Fruit fly (Drosophila melanogaster) whole organism, embryonic: ENCODE measurements around the gene CG1998.

Experiments used
- Bdp1 ChIP-seq: fragments of 200-800 bp; sonication (Bioruptor generic); optimal IDR thresholded peaks from 3 replicates; lab custom pipeline; 2016; ENCODE audit warnings: missing biosample characterization, missing genetic modification characterization
- CG1024 ChIP-seq: fragments of 200-800 bp; sonication (Bioruptor generic); IDR thresholded peaks from 2 replicates; pipeline ENCODE4 v1.3.6; 2022; ENCODE audit warnings: missing biosample characterization, missing genetic modification characterization
- CG10543 ChIP-seq: fragments of 200-800 bp; sonication (Bioruptor generic); optimal IDR thresholded peaks from 3 replicates; lab custom pipeline; 2017; ENCODE audit warnings: missing biosample characterization, mild to moderate bottlenecking, missing genetic modification characterization, moderate library complexity
- CG10959 ChIP-seq: fragments of 200-800 bp; sonication (Bioruptor generic); IDR thresholded peaks from 2 replicates; pipeline ENCODE4 v1.3.6; 2022; ENCODE audit warnings: missing biosample characterization, missing genetic modification characterization
- CG11504 ChIP-seq: fragments of 200-800 bp; sonication (Bioruptor generic); optimal IDR thresholded peaks from 3 replicates; lab custom pipeline; 2019; ENCODE audit warnings: missing biosample characterization, mild to moderate bottlenecking, missing genetic modification characterization, moderate library complexity
- CG11696 ChIP-seq: fragments of 200-800 bp; sonication (Bioruptor generic); IDR thresholded peaks from 2 replicates; pipeline ENCODE4 v1.3.6; 2022; ENCODE audit warnings: missing biosample characterization, missing genetic modification characterization
- CG13123 ChIP-seq: fragments of 200-800 bp; sonication (Bioruptor generic); optimal IDR thresholded peaks from 2 replicates; lab custom pipeline; 2016; ENCODE audit warnings: missing biosample characterization, missing genetic modification characterization
- CG14710 ChIP-seq: fragments of 200-800 bp; sonication (Bioruptor generic); optimal IDR thresholded peaks from 3 replicates; lab custom pipeline; 2019; ENCODE audit warnings: missing biosample characterization, mild to moderate bottlenecking, missing genetic modification characterization, moderate library complexity
- CG15269 ChIP-seq: fragments of 200-800 bp; sonication (Bioruptor generic); optimal IDR thresholded peaks from 2 replicates; lab custom pipeline; 2018; ENCODE audit warnings: missing biosample characterization, mild to moderate bottlenecking, missing genetic modification characterization, moderate library complexity
- CG15479 ChIP-seq: fragments of 200-800 bp; sonication (Bioruptor generic); optimal IDR thresholded peaks from 3 replicates; lab custom pipeline; 2019; ENCODE audit warnings: missing biosample characterization, mild to moderate bottlenecking, missing genetic modification characterization, moderate library complexity
- CG15514 ChIP-seq: fragments of 200-800 bp; sonication (Bioruptor generic); optimal IDR thresholded peaks from 3 replicates; lab custom pipeline; 2017; ENCODE audit warnings: missing biosample characterization, missing genetic modification characterization, mild to moderate bottlenecking, moderate library complexity, missing genetic modification reagents
- CG17186 ChIP-seq: fragments of 200-800 bp; sonication (Bioruptor generic); optimal IDR thresholded peaks from 3 replicates; lab custom pipeline; 2017; ENCODE audit warnings: missing biosample characterization, missing genetic modification reagents, missing genetic modification characterization
- CG2116 ChIP-seq: fragments of 200-800 bp; sonication (Bioruptor generic); optimal IDR thresholded peaks from 3 replicates; lab custom pipeline; 2018; ENCODE audit warnings: missing biosample characterization, mild to moderate bottlenecking, missing genetic modification characterization
- CG2889 ChIP-seq: fragments of 200-800 bp; sonication (Bioruptor generic); IDR thresholded peaks from 3 replicates; pipeline ENCODE4 v1.3.6; 2022; ENCODE audit warnings: missing biosample characterization, missing genetic modification characterization
- CG30403 ChIP-seq: fragments of 200-800 bp; sonication (Bioruptor generic); optimal IDR thresholded peaks from 3 replicates; lab custom pipeline; 2016; ENCODE audit warnings: missing biosample characterization, missing genetic modification characterization
- CG32767 ChIP-seq: fragments of 200-800 bp; sonication (Bioruptor generic); IDR thresholded peaks from 2 replicates; pipeline ENCODE4 v1.3.6; 2022; ENCODE audit warnings: missing biosample characterization, missing genetic modification characterization
- CG3407 ChIP-seq: fragments of 200-800 bp; sonication (Bioruptor generic); optimal IDR thresholded peaks from 2 replicates; lab custom pipeline; 2018; ENCODE audit warnings: missing biosample characterization, mild to moderate bottlenecking, missing genetic modification characterization
- CG6765 ChIP-seq: fragments of 200-800 bp; sonication (Bioruptor generic); optimal IDR thresholded peaks from 3 replicates; lab custom pipeline; 2017; ENCODE audit warnings: missing biosample characterization, mild to moderate bottlenecking, missing genetic modification characterization
- CG7357 ChIP-seq: fragments of 200-800 bp; sonication (Bioruptor generic); IDR thresholded peaks from 3 replicates; pipeline ENCODE4 v1.3.6; 2022; ENCODE audit warnings: missing biosample characterization, missing genetic modification characterization
- CG8359 ChIP-seq: fragments of 200-800 bp; sonication (Bioruptor generic); optimal IDR thresholded peaks from 2 replicates; lab custom pipeline; 2017; ENCODE audit warnings: missing biosample characterization, mild to moderate bottlenecking, missing genetic modification characterization, borderline replicate concordance
- Drgx ChIP-seq: fragments of 200-800 bp; sonication (Bioruptor generic); IDR thresholded peaks from 2 replicates; pipeline ENCODE4 v1.3.6; 2022; ENCODE audit warnings: missing biosample characterization, missing genetic modification characterization
- Hey ChIP-seq: fragments of 200-800 bp; sonication (Bioruptor generic); optimal IDR thresholded peaks from 3 replicates; lab custom pipeline; 2018; ENCODE audit warnings: missing biosample characterization, mild to moderate bottlenecking, missing genetic modification characterization
- Mes4 ChIP-seq: fragments of 200-800 bp; sonication (Bioruptor generic); optimal IDR thresholded peaks from 2 replicates; lab custom pipeline; 2016; ENCODE audit warnings: missing biosample characterization, missing genetic modification characterization
- Myb ChIP-seq: fragments of 200-800 bp; sonication (Bioruptor generic); optimal IDR thresholded peaks from 2 replicates; lab custom pipeline; 2016; ENCODE audit warnings: missing biosample characterization, missing genetic modification characterization
- NfI ChIP-seq: fragments of 200-800 bp; sonication (Bioruptor generic); optimal IDR thresholded peaks from 3 replicates; lab custom pipeline; 2018; ENCODE audit warnings: missing biosample characterization, mild to moderate bottlenecking, missing genetic modification characterization, moderate library complexity
- Vsx1 ChIP-seq: fragments of 200-800 bp; sonication (Bioruptor generic); optimal IDR thresholded peaks from 2 replicates; lab custom pipeline; 2017; ENCODE audit warnings: missing biosample characterization, mild to moderate bottlenecking, missing genetic modification characterization, missing genetic modification reagents
- Xbp1 ChIP-seq: fragments of 200-800 bp; sonication (Bioruptor generic); optimal IDR thresholded peaks from 3 replicates; lab custom pipeline; 2016; ENCODE audit warnings: missing biosample characterization, mild to moderate bottlenecking, missing genetic modification characterization
- YL-1 ChIP-seq: fragments of 200-800 bp; sonication (Bioruptor generic); optimal IDR thresholded peaks from 3 replicates; lab custom pipeline; 2017; ENCODE audit warnings: missing biosample characterization, mild to moderate bottlenecking, missing genetic modification characterization
- ase ChIP-seq: fragments of 200-800 bp; sonication (Bioruptor generic); IDR thresholded peaks from 3 replicates; pipeline ENCODE4 v1.3.6; 2022; ENCODE audit warnings: missing biosample characterization, missing genetic modification characterization
- az2 ChIP-seq: fragments of 200-800 bp; sonication (Bioruptor generic); optimal IDR thresholded peaks from 3 replicates; lab custom pipeline; 2016; ENCODE audit warnings: missing biosample characterization, missing genetic modification characterization
- bab2 ChIP-seq: fragments of 200-800 bp; sonication (Bioruptor generic); optimal IDR thresholded peaks from 2 replicates; lab custom pipeline; 2016; ENCODE audit warnings: missing biosample characterization, missing genetic modification characterization
- caup ChIP-seq: fragments of 200-800 bp; sonication (Bioruptor generic); optimal IDR thresholded peaks from 3 replicates; lab custom pipeline; 2017; ENCODE audit warnings: missing biosample characterization, mild to moderate bottlenecking, missing genetic modification characterization, moderate library complexity; ENCODE audit not compliant: severe bottlenecking
- crp ChIP-seq, 2 experiments: fragments of 200-800 bp; sonication (Bioruptor generic); optimal IDR thresholded peaks; 2 replicates in 1 of 2; 3 replicates in 1 of 2; lab custom pipeline; 2017; ENCODE audit warnings: missing biosample characterization in 2 of 2, missing genetic modification characterization in 2 of 2, mild to moderate bottlenecking in 1 of 2, moderate library complexity in 1 of 2
- dmrt99B ChIP-seq: fragments of 200-800 bp; sonication (Bioruptor generic); optimal IDR thresholded peaks from 2 replicates; lab custom pipeline; 2018; ENCODE audit warnings: missing biosample characterization, mild to moderate bottlenecking, missing genetic modification characterization, moderate library complexity
- gce ChIP-seq: fragments of 200-800 bp; sonication (Bioruptor generic); IDR thresholded peaks from 3 replicates; pipeline ENCODE4 v1.3.6; 2022; ENCODE audit warnings: missing biosample characterization, missing genetic modification characterization
- grau ChIP-seq: fragments of 200-800 bp; optimal IDR thresholded peaks from 3 replicates; lab custom pipeline; 2019; ENCODE audit warnings: missing biosample characterization, mild to moderate bottlenecking, missing genetic modification characterization, moderate library complexity
- jigr1 ChIP-seq: fragments of 200-800 bp; sonication (Bioruptor generic); IDR thresholded peaks from 3 replicates; pipeline ENCODE4 v1.3.6; 2022; ENCODE audit warnings: missing biosample characterization, missing genetic modification characterization
- klu ChIP-seq: fragments of 200-800 bp; sonication (Bioruptor generic); IDR thresholded peaks from 2 replicates; pipeline ENCODE4 v1.3.6; 2022; ENCODE audit warnings: missing biosample characterization, missing genetic modification characterization
- nom ChIP-seq: fragments of 200-800 bp; sonication (Bioruptor generic); optimal IDR thresholded peaks from 2 replicates; lab custom pipeline; 2017; ENCODE audit warnings: missing biosample characterization, missing genetic modification characterization, mild to moderate bottlenecking, moderate library complexity, missing genetic modification reagents
- pita ChIP-seq: fragments of 200-800 bp; sonication (Bioruptor generic); optimal IDR thresholded peaks from 2 replicates; lab custom pipeline; 2017; ENCODE audit warnings: missing biosample characterization, mild to moderate bottlenecking, missing genetic modification characterization
- scrt ChIP-seq: fragments of 200-800 bp; sonication (Bioruptor generic); optimal IDR thresholded peaks from 2 replicates; lab custom pipeline; 2018; ENCODE audit warnings: missing biosample characterization, mild to moderate bottlenecking, missing genetic modification characterization, moderate library complexity
- tap ChIP-seq: fragments of 200-800 bp; optimal IDR thresholded peaks from 3 replicates; lab custom pipeline; 2019; ENCODE audit warnings: missing biosample characterization, mild to moderate bottlenecking, missing genetic modification characterization, moderate library complexity
- tgo ChIP-seq: fragments of 200-800 bp; sonication (Bioruptor generic); IDR thresholded peaks from 3 replicates; pipeline ENCODE4 v1.3.6; 2022; ENCODE audit warnings: missing biosample characterization, missing genetic modification characterization
- vfl ChIP-seq: fragments of 200-800 bp; sonication (Bioruptor generic); optimal IDR thresholded peaks from 2 replicates; lab custom pipeline; 2016; ENCODE audit warnings: missing biosample characterization, missing genetic modification characterization
- vnd ChIP-seq: fragments of 200-800 bp; sonication (Bioruptor generic); IDR thresholded peaks from 3 replicates; pipeline ENCODE4 v1.3.6; 2022; ENCODE audit warnings: missing biosample characterization, missing genetic modification characterization; ENCODE audit not compliant: partially characterized antibody
- z ChIP-seq: fragments of 200-800 bp; sonication (Bioruptor generic); IDR thresholded peaks from 3 replicates; pipeline ENCODE4 v1.3.6; 2022; ENCODE audit warnings: missing biosample characterization, missing genetic modification characterization
- zf30C ChIP-seq: fragments of 200-800 bp; sonication (Bioruptor generic); optimal IDR thresholded peaks from 3 replicates; lab custom pipeline; 2018; ENCODE audit warnings: missing biosample characterization, mild to moderate bottlenecking, missing genetic modification characterization

CG1998 gene

DNA sequence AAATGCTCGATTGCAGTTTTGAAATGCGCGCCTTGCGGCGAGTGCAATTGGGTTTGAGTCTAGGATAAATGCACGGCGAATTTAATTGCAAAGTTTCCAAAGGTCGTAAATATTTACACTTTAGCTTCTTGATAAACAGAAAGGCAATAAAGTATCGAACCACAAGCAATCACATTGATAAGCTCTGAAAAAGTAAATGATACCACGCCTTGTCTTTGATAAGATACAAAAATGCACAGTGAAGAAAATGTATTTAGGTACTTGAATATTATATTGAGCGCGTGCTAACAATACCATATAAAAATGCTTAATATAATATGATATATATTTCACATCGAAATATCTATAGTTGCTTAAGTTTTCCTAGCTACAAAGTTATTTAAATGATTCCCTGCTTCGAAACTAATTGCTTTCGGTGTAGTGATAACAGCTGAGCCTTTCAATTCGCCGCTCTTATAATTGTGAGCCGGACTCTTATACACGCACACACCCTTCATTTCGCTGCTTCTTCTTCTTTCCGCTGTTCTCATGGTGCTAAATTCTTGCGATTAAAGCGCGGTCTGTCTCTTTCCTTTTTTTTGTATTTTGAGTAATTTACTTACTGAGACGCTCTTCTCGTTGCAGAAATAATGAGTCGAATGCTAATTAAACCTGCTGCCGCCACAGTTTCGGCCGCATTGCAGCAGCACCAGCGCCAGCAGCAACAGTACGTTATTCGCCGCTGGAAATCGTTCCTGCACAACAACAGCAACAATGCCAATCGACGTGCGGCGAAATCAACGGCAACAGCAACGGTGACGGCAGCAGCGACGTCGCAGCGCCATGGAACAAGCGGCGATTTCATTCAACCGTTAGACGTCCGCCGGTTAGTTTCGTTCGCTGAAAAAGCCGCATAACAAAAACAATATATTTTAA is 39.4 kb downstream of the CG1998 start (continued):
- peak; percentile 79 for TF ChIP-seq CG32767
- peak; percentile 97 for TF ChIP-seq zf30C (GFP tag; lab: Kevin White, UChicago)
- no peak for TF ChIP-seq CG17186
- TF ChIP-seq grau: peak; percentile 88
- TF ChIP-seq scrt: peak; percentile 63
- TF ChIP-seq klu (GFP tag; lab: Robert Waterston, UW): peak; percentile 51; the same call in 1 of the 2 replicates
- no peak for TF ChIP-seq Myb
- TF ChIP-seq caup (GFP tag; lab: Kevin White, UChicago): peak; percentile 80
- peak; percentile 44 for TF ChIP-seq CG2116 (GFP tag; lab: Kevin White, UChicago)
- TF ChIP-seq CG11696 (GFP tag; lab: Robert Waterston, UW): peak; percentile 79
- TF ChIP-seq CG8359: no peak
- peak; percentile 58 for TF ChIP-seq Vsx1
- no peak for TF ChIP-seq Hey (tag; lab: Kevin White, UChicago)
- TF ChIP-seq ase (GFP tag; lab: Robert Waterston, UW): peak; percentile 65; the same call in 1 of the 3 replicates
- TF ChIP-seq Drgx (GFP tag; lab: Robert Waterston, UW): peak; percentile 82
- TF ChIP-seq CG15269 (tag; lab: Kevin White, UChicago): peak; percentile 88
- TF ChIP-seq vfl: peak; percentile 1
- TF ChIP-seq bab2 (GFP tag; lab: Kevin White, UChicago): peak; percentile 36
- 0 out of 3 replicates have a peak, but pooled peaks have one; percentile 71 for TF ChIP-seq CG2889 (GFP tag; lab: Robert Waterston, UW)
- TF ChIP-seq z (GFP tag; lab: Robert Waterston, UW): peak; percentile 79; the same call in 2 of the 3 replicates
- TF ChIP-seq CG15479: peak; percentile 32
- peak; percentile 73; the same call in 1 of the 3 replicates for TF ChIP-seq gce
- TF ChIP-seq YL-1 (GFP tag; lab: Kevin White, UChicago): peak; percentile 48
- TF ChIP-seq jigr1 (GFP tag; lab: Robert Waterston, UW): peak; percentile 44; the same call in 1 of the 3 replicates
- TF ChIP-seq CG10959 (GFP tag; lab: Robert Waterston, UW): 0 out of 2 replicates have a peak, but pooled peaks have one; percentile 15
- peak; percentile 84 for TF ChIP-seq CG30403 (GFP tag; lab: Kevin White, UChicago)
- peak; percentile 85 for TF ChIP-seq az2 (GFP tag; lab: Kevin White, UChicago)
- peak in 1 of 2 experiments; percentile 76 for TF ChIP-seq crp (GFP tag; optimal IDR thresholded peaks at IDR 0.05; lab: Kevin White, UChicago)
- peak; percentile 86 for TF ChIP-seq Xbp1
- peak; percentile 82 for TF ChIP-seq CG3407 (GFP tag; lab: Kevin White, UChicago)
- TF ChIP-seq Bdp1 (GFP tag; lab: Kevin White, UChicago): peak; percentile 35
- no peak for TF ChIP-seq vnd (GFP tag; lab: Robert Waterston, UW)
- TF ChIP-seq dmrt99B (tag; lab: Kevin White, UChicago): peak; percentile 84
- TF ChIP-seq CG14710 (tag; lab: Kevin White, UChicago): peak; percentile 85
- peak; percentile 69 for TF ChIP-seq CG6765 (GFP tag; lab: Kevin White, UChicago)
- peak; percentile 83 for TF ChIP-seq CG11504
- TF ChIP-seq CG7357 (GFP tag; lab: Robert Waterston, UW): peak; percentile 61; the same call in 1 of the 3 replicates
- peak; percentile 59 for TF ChIP-seq CG15514 (GFP tag; lab: Kevin White, UChicago)
- peak; percentile 81 for TF ChIP-seq tgo (GFP tag; lab: Robert Waterston, UW)
- peak; percentile 61 for TF ChIP-seq Mes4 (GFP tag; lab: Kevin White, UChicago)
- peak; percentile 31 for TF ChIP-seq pita (GFP tag; lab: Kevin White, UChicago)
- peak; percentile 61; the same call in 1 of the 2 replicates for TF ChIP-seq CG1024 (GFP tag; lab: Robert Waterston, UW)
- peak; percentile 60 for TF ChIP-seq CG10543 (GFP tag; lab: Kevin White, UChicago)
- peak; percentile 68 for TF ChIP-seq nom (GFP tag; lab: Kevin White, UChicago)
- TF ChIP-seq CG13123 (GFP tag; lab: Kevin White, UChicago): peak; percentile 70
- TF ChIP-seq tap (tag; lab: Kevin White, UChicago): peak; percentile 62
- TF ChIP-seq NfI: peak; percentile 75
